Fruit fly (Drosophila melanogaster) S2 (cell line): ENCODE measurements around the gene Sbf.

Experiments
- CG8478 ChIP-seq: fragments of >200 bp; optimal IDR thresholded peaks from 2 replicates; lab custom pipeline; 2018
- CTCF ChIP-seq, 2 experiments: fragments of >200 bp; optimal IDR thresholded peaks; 2 replicates each; lab custom pipeline; 2018

DNA sequence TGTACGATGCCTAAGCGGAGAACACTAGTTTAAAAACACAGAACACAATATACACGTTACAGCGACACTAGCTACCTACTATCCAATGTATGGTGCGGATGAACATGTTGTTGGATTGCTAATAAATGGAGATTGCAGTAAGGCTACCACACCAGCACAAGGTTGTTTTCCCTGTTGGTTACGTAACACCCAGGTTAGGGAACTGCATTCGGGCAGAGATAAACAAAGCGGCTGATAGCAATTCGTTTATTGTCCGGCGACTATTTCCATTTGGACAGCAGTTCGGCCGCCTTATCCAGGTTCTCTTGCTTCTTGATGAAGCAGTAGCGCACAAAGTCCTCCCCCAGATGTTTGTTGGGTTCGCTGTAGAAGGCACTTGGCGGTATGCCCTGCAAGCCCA is 23.4 kb upstream of the Sbf start:
- no peak for TF ChIP-seq CG8478
- no peak for TF ChIP-seq CTCF (optimal IDR thresholded peaks at IDR 0.05; lab: Kevin White, UChicago)
